Worm (Caenorhabditis elegans): Measurements from ENCODE around the gene fbxc-27.

DNA sequence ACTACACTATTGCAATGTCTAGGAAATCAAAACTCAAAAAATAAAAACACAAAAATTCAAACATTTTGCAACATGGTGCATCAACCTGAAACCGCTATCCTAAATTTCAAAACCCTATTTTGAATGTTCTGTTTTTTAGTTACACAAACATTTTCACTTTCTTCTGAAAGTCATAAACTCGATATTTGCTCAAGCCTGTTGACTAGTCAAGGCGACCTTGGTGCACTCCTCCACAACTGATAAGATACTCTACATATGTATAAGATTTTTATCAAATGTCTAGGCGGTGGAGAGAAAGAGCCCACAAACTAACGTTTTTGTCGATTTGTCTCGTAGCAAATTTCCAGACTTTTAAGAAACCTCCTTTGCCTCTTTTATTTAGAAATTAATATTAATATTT, 21.5 kb upstream of the fbxc-27 start, which contains the start of gene T07D3.4:
- TF ChIP-seq dao-5 (tag; optimal IDR thresholded peaks at IDR 0.05) (no peak), him-1 (tag; optimal IDR thresholded peaks at IDR 0.05) (no peak), W03F9.2 (tag; optimal IDR thresholded peaks at IDR 0.05) (no peak)
